Worm (Caenorhabditis elegans) whole organism, late embryonic: ENCODE data around the gene ssr-2.

Experiments
- C38D4.7 ChIP-seq: fragments of 200-800 bp; sonication (Bioruptor generic); optimal IDR thresholded peaks from 2 replicates; lab custom pipeline; 2018; ENCODE audit warnings: mild to moderate bottlenecking, missing genetic modification characterization, moderate library complexity, missing compliant biosample characterization
- F13H6.1 ChIP-seq: sonication (generic microtip); optimal IDR thresholded peaks from 2 replicates; lab custom pipeline; 2016; ENCODE audit warnings: missing genetic modification characterization, missing compliant biosample characterization
- K02D7.2 ChIP-seq: sonication (generic microtip); optimal IDR thresholded peaks from 2 replicates; lab custom pipeline; 2017; ENCODE audit warnings: mild to moderate bottlenecking, missing genetic modification characterization, missing compliant biosample characterization
- ama-1 ChIP-seq: fragments of 150-350 bp; optimal IDR thresholded peaks from 2 replicates; lab custom pipeline; 2014
- ceh-14 ChIP-seq: sonication (generic microtip); optimal IDR thresholded peaks from 2 replicates; lab custom pipeline; 2016; ENCODE audit warnings: missing genotype, missing genetic modification characterization, missing compliant biosample characterization
- ceh-18 ChIP-seq: sonication (generic microtip); optimal IDR thresholded peaks from 2 replicates; lab custom pipeline; 2016; ENCODE audit warnings: missing genetic modification characterization, missing compliant biosample characterization
- ceh-19 ChIP-seq: fragments of 200-800 bp; sonication (Bioruptor generic); optimal IDR thresholded peaks from 2 replicates; lab custom pipeline; 2018; ENCODE audit warnings: mild to moderate bottlenecking, missing genetic modification characterization, missing compliant biosample characterization
- ceh-22 ChIP-seq: sonication (generic microtip); optimal IDR thresholded peaks from 2 replicates; lab custom pipeline; 2017; ENCODE audit warnings: missing biosample characterization, missing genetic modification characterization
- ceh-30 ChIP-seq: fragments of 150-350 bp; optimal IDR thresholded peaks from 2 replicates; lab custom pipeline; 2014; ENCODE audit warnings: missing biosample characterization, missing genetic modification characterization
- ceh-34 ChIP-seq: sonication (generic microtip); optimal IDR thresholded peaks from 2 replicates; lab custom pipeline; 2016; ENCODE audit warnings: mild to moderate bottlenecking, missing genetic modification characterization, missing compliant biosample characterization
- ceh-48 ChIP-seq: sonication (generic microtip); optimal IDR thresholded peaks from 2 replicates; lab custom pipeline; 2016; ENCODE audit warnings: missing genetic modification characterization, inconsistent platforms, missing compliant biosample characterization
- ceh-6 ChIP-seq: fragments of 200-800 bp; sonication (Bioruptor generic); optimal IDR thresholded peaks from 2 replicates; lab custom pipeline; 2018; ENCODE audit warnings: mild to moderate bottlenecking, missing genetic modification characterization, missing compliant biosample characterization
- ceh-9 ChIP-seq: sonication (generic microtip); optimal IDR thresholded peaks from 2 replicates; lab custom pipeline; 2016; ENCODE audit warnings: mild to moderate bottlenecking, missing genetic modification characterization, inconsistent platforms, missing compliant biosample characterization
- dmd-4 ChIP-seq: sonication (generic microtip); optimal IDR thresholded peaks from 2 replicates; lab custom pipeline; 2016; ENCODE audit warnings: borderline replicate concordance, missing genetic modification characterization, missing compliant biosample characterization
- dve-1 ChIP-seq: sonication (generic microtip); optimal IDR thresholded peaks from 2 replicates; lab custom pipeline; 2017; ENCODE audit warnings: antibody characterized with exemption, mild to moderate bottlenecking, missing genetic modification characterization, missing compliant biosample characterization
- elt-2 ChIP-seq: sonication (generic microtip); optimal IDR thresholded peaks from 2 replicates; lab custom pipeline; 2016; ENCODE audit warnings: missing genetic modification reagents, missing genetic modification characterization, missing compliant biosample characterization
- elt-4 ChIP-seq: sonication (generic microtip); optimal IDR thresholded peaks from 2 replicates; lab custom pipeline; 2016; ENCODE audit warnings: missing genetic modification characterization, missing compliant biosample characterization
- ets-4 ChIP-seq: sonication (generic microtip); optimal IDR thresholded peaks from 2 replicates; lab custom pipeline; 2016; ENCODE audit warnings: missing genetic modification characterization, missing compliant biosample characterization
- fax-1 ChIP-seq: sonication (generic microtip); optimal IDR thresholded peaks from 2 replicates; lab custom pipeline; 2016; ENCODE audit warnings: missing genotype, missing genetic modification characterization, missing compliant biosample characterization
- fkh-10 ChIP-seq: fragments of 150-350 bp; optimal IDR thresholded peaks from 2 replicates; lab custom pipeline; 2014; ENCODE audit warnings: missing biosample characterization, missing genetic modification reagents, missing genetic modification characterization
- fkh-6 ChIP-seq: sonication (generic microtip); optimal IDR thresholded peaks from 2 replicates; lab custom pipeline; 2016; ENCODE audit warnings: missing genetic modification characterization, missing compliant biosample characterization
- gmeb-2 ChIP-seq: sonication (generic microtip); optimal IDR thresholded peaks from 2 replicates; lab custom pipeline; 2016; ENCODE audit warnings: missing genetic modification characterization, inconsistent platforms, missing compliant biosample characterization
- hlh-13 ChIP-seq: fragments of 200-800 bp; sonication (Bioruptor generic); optimal IDR thresholded peaks from 2 replicates; lab custom pipeline; 2018; ENCODE audit warnings: mild to moderate bottlenecking, missing genetic modification characterization, missing compliant biosample characterization
- hlh-15 ChIP-seq: sonication (generic microtip); optimal IDR thresholded peaks from 2 replicates; lab custom pipeline; 2016; ENCODE audit warnings: missing genetic modification characterization, missing compliant biosample characterization
- hlh-30 ChIP-seq: sonication (generic microtip); optimal IDR thresholded peaks from 2 replicates; lab custom pipeline; 2017; ENCODE audit warnings: antibody characterized with exemption, missing genetic modification characterization, missing compliant biosample characterization; ENCODE audit not compliant: insufficient read depth
- hlh-6 ChIP-seq: sonication (generic microtip); optimal IDR thresholded peaks from 2 replicates; lab custom pipeline; 2016; ENCODE audit warnings: missing genotype, missing genetic modification characterization, missing compliant biosample characterization
- hlh-8 ChIP-seq: sonication (generic microtip); optimal IDR thresholded peaks from 2 replicates; lab custom pipeline; 2016; ENCODE audit warnings: missing genotype, missing genetic modification characterization, missing compliant biosample characterization
- lim-6 ChIP-seq: sonication (generic microtip); optimal IDR thresholded peaks from 2 replicates; lab custom pipeline; 2016; ENCODE audit warnings: missing genetic modification characterization, missing compliant biosample characterization
- madf-2 ChIP-seq: sonication (generic microtip); optimal IDR thresholded peaks from 2 replicates; lab custom pipeline; 2017; ENCODE audit warnings: missing genetic modification characterization, missing compliant biosample characterization
- nfya-1 ChIP-seq: sonication (generic microtip); optimal IDR thresholded peaks from 2 replicates; lab custom pipeline; 2017; ENCODE audit warnings: missing genetic modification characterization, mild to moderate bottlenecking, missing compliant biosample characterization, antibody characterized with exemption, moderate library complexity
- nhr-232 ChIP-seq: sonication (generic microtip); optimal IDR thresholded peaks from 2 replicates; lab custom pipeline; 2016; ENCODE audit warnings: missing genetic modification characterization, missing compliant biosample characterization
- npax-4 ChIP-seq: sonication (generic microtip); optimal IDR thresholded peaks from 2 replicates; lab custom pipeline; 2016; ENCODE audit warnings: missing genetic modification characterization, missing compliant biosample characterization
- odd-2 ChIP-seq: sonication (generic microtip); optimal IDR thresholded peaks from 2 replicates; lab custom pipeline; 2017; ENCODE audit warnings: antibody characterized with exemption, mild to moderate bottlenecking, missing genetic modification characterization, missing compliant biosample characterization
- pag-3 ChIP-seq: sonication (generic microtip); optimal IDR thresholded peaks from 2 replicates; lab custom pipeline; 2016; ENCODE audit warnings: missing compliant biosample characterization, missing genetic modification characterization, borderline replicate concordance
- pat-9 ChIP-seq: fragments of 200-800 bp; sonication (Bioruptor generic); optimal IDR thresholded peaks from 2 replicates; lab custom pipeline; 2018; ENCODE audit warnings: mild to moderate bottlenecking, missing genetic modification characterization, moderate library complexity, missing compliant biosample characterization
- pqm-1 ChIP-seq: sonication (generic microtip); optimal IDR thresholded peaks from 2 replicates; lab custom pipeline; 2016; ENCODE audit warnings: missing genetic modification characterization, missing compliant biosample characterization
- rnt-1 ChIP-seq: sonication (generic microtip); optimal IDR thresholded peaks from 2 replicates; lab custom pipeline; 2016; ENCODE audit warnings: missing genetic modification characterization, missing compliant biosample characterization
- sox-4 ChIP-seq: sonication (generic microtip); optimal IDR thresholded peaks from 2 replicates; lab custom pipeline; 2017; ENCODE audit warnings: mild to moderate bottlenecking, missing genetic modification characterization, inconsistent platforms, missing compliant biosample characterization
- syd-9 ChIP-seq: sonication (generic microtip); optimal IDR thresholded peaks from 2 replicates; lab custom pipeline; 2016; ENCODE audit warnings: mild to moderate bottlenecking, missing genetic modification characterization, moderate library complexity, missing compliant biosample characterization
- unc-3 ChIP-seq, 2 experiments: fragments of 200-800 bp in 1 of 2; sonication (Bioruptor generic) in 1 of 2; sonication (generic microtip) in 1 of 2; conservative IDR thresholded peaks in 1 of 2; optimal IDR thresholded peaks in 1 of 2; 2 replicates each; pipeline versions ENCODE4 v1.3.6 to Lab custom; 2016 to 2022; ENCODE audit warnings: missing compliant biosample characterization in 2 of 2, missing genetic modification characterization in 2 of 2, missing genetic modification reagents in 1 of 2
- unc-55 ChIP-seq: sonication (generic microtip); optimal IDR thresholded peaks from 2 replicates; lab custom pipeline; 2017; ENCODE audit warnings: missing biosample characterization, missing genetic modification reagents, missing genetic modification characterization
- unc-86 ChIP-seq: sonication (generic microtip); optimal IDR thresholded peaks from 2 replicates; lab custom pipeline; 2016; ENCODE audit warnings: missing genetic modification characterization, missing compliant biosample characterization
- zip-5 ChIP-seq: sonication (generic microtip); optimal IDR thresholded peaks from 2 replicates; lab custom pipeline; 2016; ENCODE audit warnings: missing genetic modification characterization, missing compliant biosample characterization
- ztf-16 ChIP-seq: sonication (generic microtip); optimal IDR thresholded peaks from 2 replicates; lab custom pipeline; 2017; ENCODE audit warnings: missing genetic modification characterization, missing compliant biosample characterization

ssr-2 gene

ce11 chrX:2819747-2820146 is 7.8 kb downstream of the ssr-2 start:
- TF ChIP-seq elt-2 = no peak
- no peak for TF ChIP-seq sox-4 (tag; lab: Kevin White, UChicago)
- TF ChIP-seq fax-1 (tag; lab: Kevin White, UChicago) = no peak
- TF ChIP-seq ceh-34 = no peak
- no peak for TF ChIP-seq zip-5 (tag; lab: Kevin White, UChicago)
- no peak for TF ChIP-seq unc-3 (GFP tag; conservative IDR thresholded peaks at IDR 0.05; lab: Robert Waterston, UW)
- no peak for TF ChIP-seq unc-3 (tag; optimal IDR thresholded peaks at IDR 0.05; lab: Kevin White, UChicago)
- TF ChIP-seq ceh-6 = no peak
- TF ChIP-seq unc-86 (tag; lab: Kevin White, UChicago) = no peak
- TF ChIP-seq hlh-15 (tag; lab: Kevin White, UChicago) = no peak
- no peak for TF ChIP-seq ets-4 (tag; lab: Kevin White, UChicago)
- TF ChIP-seq nfya-1 (tag; lab: Kevin White, UChicago) = no peak
- no peak for TF ChIP-seq unc-55 (GFP tag; lab: Kevin White, UChicago)
- TF ChIP-seq npax-4 = no peak
- no peak for TF ChIP-seq C38D4.7 (GFP tag; lab: Kevin White, UChicago)

- no peak for TF ChIP-seq elt-4 (tag; lab: Kevin White, UChicago)
- no peak for TF ChIP-seq ceh-6
- TF ChIP-seq hlh-13 (GFP tag; lab: Kevin White, UChicago) = no peak
- no peak for TF ChIP-seq sox-4 (tag; lab: Kevin White, UChicago)
- TF ChIP-seq hlh-30 (tag; lab: Kevin White, UChicago) = no peak
- no peak for TF ChIP-seq ceh-9 (tag; lab: Kevin White, UChicago)
- TF ChIP-seq elt-2 = no peak
- no peak for TF ChIP-seq lim-6 (tag; lab: Kevin White, UChicago)
- no peak for TF ChIP-seq gmeb-2 (tag; lab: Kevin White, UChicago)
- TF ChIP-seq dve-1 (tag; lab: Kevin White, UChicago) = no peak
Observed at ce11 chrX:2818899-2819298, 8.7 kb downstream of the ssr-2 start.

- no peak for TF ChIP-seq ceh-14 (tag; lab: Kevin White, UChicago)
- no peak for TF ChIP-seq fkh-10
- TF ChIP-seq ceh-48 (tag; lab: Kevin White, UChicago) = peak; percentile 53
- TF ChIP-seq F13H6.1 = no peak
- no peak for TF ChIP-seq unc-86 (tag; lab: Kevin White, UChicago)
- TF ChIP-seq, all 69 proteins: peak for 1
Observed at ce11 chrX:2814097-2814720, 13.3 kb downstream of the ssr-2 start, which contains the start of gene C14A11.6. Gene C14A11.6, minus strand, starts transcription at chrX:2814147.

ce11 chrX:2809611-2810010 is 17.9 kb downstream of the ssr-2 start, which contains the start of gene C14A11.9:
Gene C14A11.9, minus strand, starts transcription at chrX:2809637.
- peak; percentile 73 for TF ChIP-seq rnt-1 (tag; lab: Kevin White, UChicago)
- TF ChIP-seq odd-2 = no peak
- peak; percentile 24 for TF ChIP-seq ztf-16 (tag; lab: Kevin White, UChicago)
- TF ChIP-seq K02D7.2 (tag; lab: Kevin White, UChicago) = peak; percentile 25
- no peak for TF ChIP-seq ceh-22 (tag; lab: Kevin White, UChicago)
- peak; percentile 16 for TF ChIP-seq hlh-8
- TF ChIP-seq ceh-18 (tag; lab: Kevin White, UChicago) = peak; percentile 79
- peak; percentile 32 for TF ChIP-seq pqm-1 (tag; lab: Kevin White, UChicago)
- no peak for TF ChIP-seq fkh-10
- TF ChIP-seq madf-2 = peak; percentile 55
- TF ChIP-seq hlh-13 (GFP tag; lab: Kevin White, UChicago) = peak; percentile 39
- no peak for TF ChIP-seq lim-6 (tag; lab: Kevin White, UChicago)
- TF ChIP-seq pag-3 = no peak
- TF ChIP-seq npax-4 = peak; percentile 10
- peak; percentile 62 for TF ChIP-seq ceh-34
- TF ChIP-seq fkh-6 (tag; lab: Kevin White, UChicago) = peak; percentile 65
- peak; percentile 39 for TF ChIP-seq gmeb-2 (tag; lab: Kevin White, UChicago)
- peak; percentile 76 for TF ChIP-seq hlh-6 (tag; lab: Kevin White, UChicago)
- TF ChIP-seq pat-9 = peak; percentile 63
- TF ChIP-seq ceh-48 (tag; lab: Kevin White, UChicago) = peak; percentile 69
- no peak for TF ChIP-seq dmd-4
- peak; percentile 31 for TF ChIP-seq hlh-30 (tag; lab: Kevin White, UChicago)
- peak; percentile 58 for TF ChIP-seq F13H6.1
- peak; percentile 19 for TF ChIP-seq fax-1 (tag; lab: Kevin White, UChicago)
- peak; percentile 63 for TF ChIP-seq unc-86 (tag; lab: Kevin White, UChicago)
- TF ChIP-seq nhr-232 (tag; lab: Kevin White, UChicago) = peak; percentile 58
- TF ChIP-seq ceh-30 (tag; lab: Kevin White, UChicago) = peak; percentile 30
- peak; percentile 59 for TF ChIP-seq ceh-19 (GFP tag; lab: Kevin White, UChicago)
- peak; percentile 12 for TF ChIP-seq unc-55 (GFP tag; lab: Kevin White, UChicago)
- TF ChIP-seq syd-9 (tag; lab: Kevin White, UChicago) = peak; percentile 62
- TF ChIP-seq ama-1 = no peak
